Fruit fly (Drosophila melanogaster) Kc167 (cell line): ENCODE measurements around the gene CG14014.

ENCODE experiments used
- Sin3A ChIP-seq: fragments of >200 bp; optimal IDR thresholded peaks from 2 replicates; lab custom pipeline; 2018; ENCODE audit warnings: missing external identifiers
- h ChIP-seq: fragments of >200 bp; optimal IDR thresholded peaks from 3 replicates; lab custom pipeline; 2018; ENCODE audit warnings: missing external identifiers
- insv ChIP-seq: fragments of >200 bp; optimal IDR thresholded peaks from 3 replicates; lab custom pipeline; 2018; ENCODE audit warnings: missing external identifiers
- psq ChIP-seq: fragments of >200 bp; optimal IDR thresholded peaks from 2 replicates; lab custom pipeline; 2017; ENCODE audit warnings: missing external identifiers

DNA sequence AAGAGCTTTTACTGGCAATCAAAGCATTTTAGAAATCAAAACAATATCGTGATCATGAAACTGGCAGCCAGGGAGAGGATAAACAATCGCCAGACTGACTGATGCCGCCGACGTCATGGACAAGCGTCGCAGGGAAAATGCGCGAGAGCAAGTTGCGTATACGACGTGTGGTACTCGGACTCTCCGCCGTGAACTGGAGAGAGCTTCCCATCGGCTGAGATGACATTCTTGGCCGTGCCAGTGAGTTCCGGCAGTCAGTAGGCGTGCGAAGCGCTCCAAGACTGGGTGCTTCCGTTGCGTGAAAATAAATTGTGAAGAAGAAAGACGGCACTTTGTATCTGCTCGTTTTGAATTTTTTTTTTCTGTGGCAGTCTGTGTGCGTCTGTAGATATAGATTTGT, 4.2 kb upstream of the CG14014 start, which contains the start of gene GluRIIA:
- TF ChIP-seq psq (lab: Kevin White, UChicago) (no peak), h (lab: Kevin White, UChicago) (no peak), insv (lab: Kevin White, UChicago) (no peak), Sin3A (lab: Kevin White, UChicago) (no peak)
